Worm (Caenorhabditis elegans) whole organism, young adult: ENCODE results near the gene Y119D3B.14.
A peak's percentile ranks its signal among the peaks of the same experiment; 100 is the strongest.

Source experiments
- B0019.2 ChIP-seq: fragments of 200-800 bp; sonication (Bioruptor generic); conservative IDR thresholded peaks from 2 replicates; pipeline ENCODE4 v1.3.6; 2022; ENCODE audit warnings: missing genetic modification reagents, missing genetic modification characterization, missing compliant biosample characterization
- F10E7.11 ChIP-seq: sonication (generic microtip); optimal IDR thresholded peaks from 2 replicates; lab custom pipeline; 2017; ENCODE audit warnings: mild to moderate bottlenecking, missing genetic modification characterization, moderate library complexity, missing compliant biosample characterization
- F23B12.7 ChIP-seq: sonication (generic microtip); optimal IDR thresholded peaks from 2 replicates; lab custom pipeline; 2017; ENCODE audit warnings: missing genetic modification characterization, mild to moderate bottlenecking, missing compliant biosample characterization, antibody characterized with exemption, moderate library complexity; ENCODE audit not compliant: insufficient read depth
- F37B4.10 ChIP-seq: fragments of 200-800 bp; sonication (Bioruptor generic); IDR thresholded peaks from 2 replicates; pipeline ENCODE4 v1.3.6; 2022; ENCODE audit warnings: missing genetic modification characterization, missing compliant biosample characterization
- F49E8.2 ChIP-seq: sonication (generic microtip); optimal IDR thresholded peaks from 3 replicates; lab custom pipeline; 2017; ENCODE audit warnings: missing genetic modification characterization, mild to moderate bottlenecking, missing compliant biosample characterization, antibody characterized with exemption, moderate library complexity; ENCODE audit not compliant: insufficient read depth
- F57A8.1 ChIP-seq: fragments of 200-800 bp; sonication (Bioruptor generic); optimal IDR thresholded peaks from 2 replicates; lab custom pipeline; 2018; ENCODE audit warnings: mild to moderate bottlenecking, missing genetic modification characterization, moderate library complexity, missing compliant biosample characterization
- F57C9.4 ChIP-seq: sonication (generic microtip); optimal IDR thresholded peaks from 2 replicates; lab custom pipeline; 2017; ENCODE audit warnings: mild to moderate bottlenecking, missing genetic modification characterization, missing compliant biosample characterization
- Y53F4B.3 ChIP-seq: fragments of 200-800 bp; sonication (Bioruptor generic); IDR thresholded peaks from 2 replicates; pipeline ENCODE4 v1.3.6; 2022; ENCODE audit warnings: missing genetic modification reagents, missing genetic modification characterization, missing compliant biosample characterization
- Y67H2A.10 ChIP-seq: fragments of 200-800 bp; sonication (Bioruptor generic); conservative IDR thresholded peaks from 2 replicates; pipeline ENCODE4 v1.3.6; 2022; ENCODE audit warnings: missing genetic modification reagents, missing genetic modification characterization, missing compliant biosample characterization
- ZK185.1 ChIP-seq: sonication (generic microtip); optimal IDR thresholded peaks from 2 replicates; lab custom pipeline; 2016; ENCODE audit warnings: mild to moderate bottlenecking, missing genetic modification characterization, missing compliant biosample characterization; ENCODE audit not compliant: poor library complexity, severe bottlenecking
- aptf-2 ChIP-seq: fragments of 200-800 bp; sonication (Bioruptor generic); conservative IDR thresholded peaks from 2 replicates; pipeline ENCODE4 v1.3.6; 2022; ENCODE audit warnings: missing genetic modification reagents, missing genetic modification characterization, missing compliant biosample characterization
- aptf-3 ChIP-seq: fragments of 200-800 bp; sonication (Bioruptor generic); IDR thresholded peaks from 2 replicates; pipeline ENCODE4 v1.3.6; 2022; ENCODE audit warnings: missing genetic modification characterization, missing compliant biosample characterization
- athp-1 ChIP-seq: sonication (generic microtip); optimal IDR thresholded peaks from 2 replicates; lab custom pipeline; 2017; ENCODE audit warnings: mild to moderate bottlenecking, missing genetic modification characterization, missing compliant biosample characterization
- ceh-100 ChIP-seq: fragments of 200-800 bp; sonication (Bioruptor generic); IDR thresholded peaks from 2 replicates; pipeline ENCODE4 v1.3.6; 2022; ENCODE audit warnings: missing genetic modification reagents, missing genetic modification characterization, missing compliant biosample characterization
- dox-1 ChIP-seq: fragments of 200-800 bp; sonication (Bioruptor generic); IDR thresholded peaks from 2 replicates; pipeline ENCODE4 v1.3.6; 2022; ENCODE audit warnings: missing genetic modification reagents, missing genetic modification characterization, missing compliant biosample characterization
- dpl-1 ChIP-seq: fragments of 150-350 bp; optimal IDR thresholded peaks from 2 replicates; lab custom pipeline; 2014; ENCODE audit warnings: missing biosample characterization, missing genetic modification reagents, missing genetic modification characterization
- egrh-3 ChIP-seq: fragments of 200-800 bp; sonication (Bioruptor generic); IDR thresholded peaks from 2 replicates; pipeline ENCODE4 v1.3.6; 2022; ENCODE audit warnings: missing genetic modification reagents, missing genetic modification characterization, missing compliant biosample characterization
- ekl-4 ChIP-seq: fragments of 200-800 bp; sonication (Bioruptor generic); IDR thresholded peaks from 2 replicates; pipeline ENCODE4 v1.3.6; 2022; ENCODE audit warnings: missing genetic modification reagents, missing genetic modification characterization, missing compliant biosample characterization
- fkh-3 ChIP-seq: sonication (generic microtip); optimal IDR thresholded peaks from 2 replicates; lab custom pipeline; 2016; ENCODE audit warnings: mild to moderate bottlenecking, missing genetic modification characterization, missing compliant biosample characterization
- hlh-12 ChIP-seq: sonication (generic microtip); optimal IDR thresholded peaks from 2 replicates; lab custom pipeline; 2016; ENCODE audit warnings: missing genetic modification characterization, missing compliant biosample characterization
- hmg-20 ChIP-seq: fragments of 200-800 bp; sonication (Bioruptor generic); IDR thresholded peaks from 2 replicates; pipeline ENCODE4 v1.3.6; 2022; ENCODE audit warnings: missing genetic modification reagents, missing genetic modification characterization, missing compliant biosample characterization
- hrde-1 ChIP-seq: sonication (generic microtip); optimal IDR thresholded peaks from 2 replicates; lab custom pipeline; 2016; ENCODE audit warnings: missing genetic modification characterization, mild to moderate bottlenecking, missing compliant biosample characterization, moderate library complexity, missing genotype, missing genetic modification reagents, borderline replicate concordance
- hsf-1 ChIP-seq: fragments of 200-800 bp; sonication (Bioruptor generic); IDR thresholded peaks from 2 replicates; pipeline ENCODE4 v1.3.6; 2022; ENCODE audit warnings: missing genetic modification reagents, missing genetic modification characterization, missing compliant biosample characterization
- lag-1 ChIP-seq: fragments of 200-800 bp; sonication (Bioruptor generic); IDR thresholded peaks from 2 replicates; pipeline ENCODE4 v1.3.6; 2022; ENCODE audit warnings: missing genetic modification reagents, missing genetic modification characterization, missing compliant biosample characterization
- let-607 ChIP-seq, 2 experiments: fragments of 200-800 bp in 1 of 2; sonication (Bioruptor generic) in 1 of 2; sonication (generic microtip) in 1 of 2; optimal IDR thresholded peaks; 2 replicates each; lab custom pipeline; 2016 to 2018; ENCODE audit warnings: mild to moderate bottlenecking in 2 of 2, missing compliant biosample characterization in 2 of 2, missing genetic modification characterization in 2 of 2, moderate library complexity in 2 of 2, missing genotype in 1 of 2
- lin-40 ChIP-seq: sonication (generic microtip); optimal IDR thresholded peaks from 2 replicates; lab custom pipeline; 2016; ENCODE audit warnings: missing genetic modification characterization, mild to moderate bottlenecking, missing compliant biosample characterization, missing genotype, missing genetic modification reagents
- lin-54 ChIP-seq: fragments of 200-800 bp; sonication (Bioruptor generic); optimal IDR thresholded peaks from 2 replicates; lab custom pipeline; 2018; ENCODE audit warnings: mild to moderate bottlenecking, missing genetic modification characterization, missing compliant biosample characterization
- lsl-1 ChIP-seq: fragments of 200-800 bp; sonication (Bioruptor generic); optimal IDR thresholded peaks from 2 replicates; lab custom pipeline; 2018; ENCODE audit warnings: mild to moderate bottlenecking, missing genetic modification characterization, moderate library complexity, missing compliant biosample characterization
- madf-3 ChIP-seq: fragments of 200-800 bp; sonication (Bioruptor generic); IDR thresholded peaks from 2 replicates; pipeline ENCODE4 v1.3.6; 2022; ENCODE audit warnings: missing genetic modification reagents, missing genetic modification characterization, missing compliant biosample characterization
- madf-6 ChIP-seq: fragments of 200-800 bp; sonication (Bioruptor generic); IDR thresholded peaks from 2 replicates; pipeline ENCODE4 v1.3.6; 2022; ENCODE audit warnings: missing genetic modification reagents, missing genetic modification characterization, missing compliant biosample characterization
- madf-8 ChIP-seq: fragments of 200-800 bp; sonication (Bioruptor generic); conservative IDR thresholded peaks from 2 replicates; pipeline ENCODE4 v1.3.6; 2022; ENCODE audit warnings: missing genetic modification reagents, missing genetic modification characterization, missing compliant biosample characterization
- mel-28 ChIP-seq: sonication (generic microtip); optimal IDR thresholded peaks from 2 replicates; lab custom pipeline; 2016; ENCODE audit warnings: borderline replicate concordance, mild to moderate bottlenecking, missing genetic modification characterization, missing compliant biosample characterization
- mxl-1 ChIP-seq: sonication (generic microtip); optimal IDR thresholded peaks from 2 replicates; lab custom pipeline; 2016; ENCODE audit warnings: missing genetic modification characterization, missing compliant biosample characterization
- nfya-2 ChIP-seq: fragments of 200-800 bp; sonication (Bioruptor generic); IDR thresholded peaks from 2 replicates; pipeline ENCODE4 v1.3.6; 2022; ENCODE audit warnings: missing genetic modification reagents, missing genetic modification characterization, missing compliant biosample characterization
- nhr-179 ChIP-seq: sonication (generic microtip); optimal IDR thresholded peaks from 2 replicates; lab custom pipeline; 2016; ENCODE audit warnings: mild to moderate bottlenecking, missing genetic modification characterization, missing compliant biosample characterization
- nhr-80 ChIP-seq: sonication (generic microtip); optimal IDR thresholded peaks from 2 replicates; lab custom pipeline; 2016; ENCODE audit warnings: missing genetic modification characterization, missing compliant biosample characterization
- nhr-90 ChIP-seq: sonication (generic microtip); optimal IDR thresholded peaks from 2 replicates; lab custom pipeline; 2016; ENCODE audit warnings: missing genotype, mild to moderate bottlenecking, missing genetic modification characterization, missing compliant biosample characterization
- pha-4 ChIP-seq: fragments of 150-350 bp; sonication (generic microtip); optimal IDR thresholded peaks from 2 replicates; lab custom pipeline; 2014; ENCODE audit warnings: missing biosample characterization, missing genetic modification reagents, missing genetic modification characterization
- rec-8 ChIP-seq, 2 experiments: sonication (generic microtip); optimal IDR thresholded peaks; 2 replicates each; lab custom pipeline; 2016; ENCODE audit warnings: mild to moderate bottlenecking in 2 of 2, missing genetic modification characterization in 2 of 2, missing genetic modification reagents in 2 of 2, missing genotype in 2 of 2, missing biosample characterization in 1 of 2, missing compliant biosample characterization in 1 of 2, moderate library complexity in 1 of 2
- rpc-1 ChIP-seq, 2 experiments: fragments of 150-350 bp in 1 of 2; sonication (generic microtip) in 1 of 2; optimal IDR thresholded peaks; 2 replicates each; lab custom pipeline; 2014 to 2018; ENCODE audit warnings: missing biosample characterization in 1 of 2, missing genetic modification characterization in 1 of 2, missing genetic modification reagents in 1 of 2, missing genotype in 1 of 2
- sdz-38 ChIP-seq: sonication (generic microtip); optimal IDR thresholded peaks from 2 replicates; lab custom pipeline; 2016; ENCODE audit warnings: missing genotype, missing genetic modification characterization, missing compliant biosample characterization
- sea-2 ChIP-seq: fragments of 200-800 bp; sonication (Bioruptor generic); IDR thresholded peaks from 2 replicates; pipeline ENCODE4 v1.3.6; 2022; ENCODE audit warnings: missing genetic modification characterization, missing compliant biosample characterization
- snpc-4 ChIP-seq, 5 experiments: fragments of 150-350 bp in 1 of 5; sonication (generic microtip) in 4 of 5; optimal IDR thresholded peaks; 2 replicates each; lab custom pipeline; 2014 to 2018; ENCODE audit warnings: missing genetic modification characterization in 5 of 5, missing biosample characterization in 3 of 5, antibody characterized with exemption in 2 of 5, mild to moderate bottlenecking in 2 of 5, missing compliant biosample characterization in 2 of 5, missing genotype in 2 of 5, moderate library complexity in 2 of 5, missing genetic modification reagents in 1 of 5
- somi-1 ChIP-seq: fragments of 200-800 bp; sonication (Bioruptor generic); optimal IDR thresholded peaks from 2 replicates; lab custom pipeline; 2018; ENCODE audit warnings: mild to moderate bottlenecking, missing genetic modification characterization, missing compliant biosample characterization
- tbp1 ChIP-seq: fragments of 200-800 bp; sonication (Bioruptor generic); optimal IDR thresholded peaks from 2 replicates; lab custom pipeline; 2018; ENCODE audit warnings: mild to moderate bottlenecking, missing genetic modification characterization, missing compliant biosample characterization
- ztf-25 ChIP-seq: fragments of 200-800 bp; sonication (Bioruptor generic); IDR thresholded peaks from 2 replicates; pipeline ENCODE4 v1.3.6; 2022; ENCODE audit warnings: missing genetic modification reagents, missing genetic modification characterization, missing compliant biosample characterization
- ztf-28 ChIP-seq: fragments of 200-800 bp; sonication (Bioruptor generic); IDR thresholded peaks from 2 replicates; pipeline ENCODE4 v1.3.6; 2022; ENCODE audit warnings: missing genetic modification reagents, missing genetic modification characterization, missing compliant biosample characterization

Y119D3B.14 gene

DNA sequence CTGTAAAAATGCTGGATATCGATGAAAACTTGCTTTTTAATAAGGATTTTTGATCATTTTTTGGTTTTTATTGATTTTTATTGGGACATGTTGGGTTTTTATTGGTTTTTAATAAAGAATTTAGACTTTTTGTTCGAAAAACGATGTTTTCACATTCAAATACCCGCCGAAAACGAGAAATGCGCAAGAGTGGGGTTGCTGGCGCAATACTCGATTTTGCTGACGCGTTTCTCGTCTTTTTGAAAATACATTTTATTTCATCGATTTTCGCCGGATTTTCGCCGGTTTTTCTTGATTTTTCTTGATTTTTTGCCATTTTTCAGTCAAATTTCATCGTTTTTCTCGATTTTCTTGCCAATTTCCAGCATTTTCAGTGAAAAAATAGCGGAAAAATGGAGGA lies 50.8 kb downstream of the Y119D3B.14 start, which contains the start of gene smr-1 (continued):
- TF ChIP-seq ztf-25 (GFP tag; lab: Robert Waterston, UW) (no peak), madf-6 (GFP tag; lab: Robert Waterston, UW) (peak; percentile 79), ekl-4 (GFP tag; lab: Robert Waterston, UW) (peak; percentile 90), sea-2 (no peak), athp-1 (tag; lab: Kevin White, UChicago) (peak; percentile 39), fkh-3 (no peak), Y67H2A.10 (GFP tag; lab: Robert Waterston, UW) (no peak), ztf-28 (GFP tag; lab: Robert Waterston, UW) (no peak), madf-8 (GFP tag; lab: Robert Waterston, UW) (no peak; the same call in 1 of the 2 replicates), madf-3 (peak; percentile 73; the same call in 1 of the 2 replicates), tbp1 (peak; percentile 68), somi-1 (no peak), dpl-1 (GFP tag; lab: Kevin White, UChicago) (peak; percentile 95), sdz-38 (tag; lab: Kevin White, UChicago) (no peak), F57A8.1 (no peak), nhr-179 (no peak), ZK185.1 (tag; lab: Kevin White, UChicago) (no peak), let-607 (tag; optimal IDR thresholded peaks at IDR 0.05; lab: Kevin White, UChicago) (no peak), lin-54 (peak; percentile 98), mxl-1 (tag; lab: Kevin White, UChicago) (no peak), F57C9.4 (tag; lab: Kevin White, UChicago) (no peak), lag-1 (no peak), ceh-100 (peak; percentile 49; the same call in 1 of the 2 replicates), F49E8.2 (tag; lab: Kevin White, UChicago) (peak; percentile 49), lin-40 (peak; percentile 88), lsl-1 (GFP tag; lab: Kevin White, UChicago) (peak; percentile 77), F10E7.11 (tag; lab: Kevin White, UChicago) (no peak), hmg-20 (GFP tag; lab: Robert Waterston, UW) (peak; percentile 71; the same call in 1 of the 2 replicates), F37B4.10 (0 out of 2 replicates have a peak, but pooled peaks have one; percentile 35), aptf-2 (GFP tag; lab: Robert Waterston, UW) (no peak), Y53F4B.3 (GFP tag; lab: Robert Waterston, UW) (no peak), F23B12.7 (tag; lab: Kevin White, UChicago) (peak; percentile 42), dox-1 (GFP tag; lab: Robert Waterston, UW) (peak; percentile 82), aptf-3 (no peak), rpc-1 (optimal IDR thresholded peaks at IDR 0.05; lab: Kevin White, UChicago) (no peak), rpc-1 (tag; optimal IDR thresholded peaks at IDR 0.05; lab: Kevin White, UChicago) (no peak), egrh-3 (GFP tag; lab: Robert Waterston, UW) (no peak), hrde-1 (tag; lab: Kevin White, UChicago) (peak; percentile 12), B0019.2 (GFP tag; lab: Robert Waterston, UW) (no peak), pha-4 (peak; percentile 26), nhr-80 (tag; lab: Kevin White, UChicago) (peak; percentile 7), mel-28 (tag; lab: Kevin White, UChicago) (no peak), hlh-12 (no peak), nfya-2 (no peak), hsf-1 (GFP tag; lab: Robert Waterston, UW) (peak; percentile 51; the same call in 1 of the 2 replicates), nhr-90 (tag; lab: Kevin White, UChicago) (no peak), rec-8 (tag; optimal IDR thresholded peaks at IDR 0.05; lab: Kevin White, UChicago) (no peak), snpc-4 (GFP tag; optimal IDR thresholded peaks at IDR 0.05; lab: Kevin White, UChicago) (no peak), snpc-4 (tag; optimal IDR thresholded peaks at IDR 0.05; lab: Kevin White, UChicago) (peak in 3 of 4 experiments; percentile 43 to 62 (median 47))
